Comparison of ENCODE assay signal across 2 fruit fly cellular contexts in the genomic region with DNA sequence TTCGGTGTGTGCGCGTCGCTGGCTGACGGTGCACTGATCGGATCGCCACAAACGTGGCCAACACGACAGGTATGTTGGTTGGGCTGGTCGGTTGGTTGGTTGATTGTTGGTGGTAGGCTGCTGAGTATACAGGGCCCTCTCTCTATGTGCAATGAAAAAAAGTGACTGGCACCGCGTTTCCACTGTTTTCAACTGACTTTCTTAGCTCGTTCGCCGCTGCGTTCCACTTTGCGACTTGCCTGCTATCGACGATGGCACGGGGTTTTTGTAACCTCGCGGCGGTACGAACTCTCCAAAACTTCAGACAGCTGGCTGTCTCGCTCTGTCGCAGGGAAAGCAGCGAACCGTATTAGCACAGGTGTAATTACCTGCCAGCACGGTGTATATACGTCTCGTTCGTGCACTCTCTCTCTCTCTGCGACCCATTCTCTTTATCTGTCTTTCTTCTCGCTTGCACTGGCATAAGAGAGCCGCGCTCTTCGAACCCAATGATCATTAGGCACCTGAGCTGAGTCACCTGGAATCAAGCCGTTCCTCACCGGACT.
TF ChIP-seq lines count a peak whose summit lies in the region.

No protein-coding gene starts in this region.

TF ChIP-seq in whole organism, embryonic, 481 proteins besides CTCF, POLR2A, EP300 and RAD21 (continued from another document and continues in another):
- TF ChIP-seq Side (GFP tag; optimal IDR thresholded peaks at IDR 0.05; lab: Kevin White, UChicago) = peak; percentile 25
- TF ChIP-seq Hr39 (optimal IDR thresholded peaks at IDR 0.05; lab: Kevin White, UChicago) = no peak
- TF ChIP-seq Mrtf (GFP tag; IDR thresholded peaks at IDR 0.05; lab: Robert Waterston, UW) = peak; percentile 38; the same call in 1 of the 3 replicates
- no peak for TF ChIP-seq sens (GFP tag; lab: Kevin White, UChicago)
- no peak for TF ChIP-seq CG2120 (GFP tag; optimal IDR thresholded peaks at IDR 0.05; lab: Kevin White, UChicago)
- no peak for TF ChIP-seq psq (GFP tag; optimal IDR thresholded peaks at IDR 0.05; lab: Kevin White, UChicago)
- no peak for TF ChIP-seq CG4730 (GFP tag; IDR thresholded peaks at IDR 0.05; lab: Robert Waterston, UW)
- TF ChIP-seq unpg (GFP tag; optimal IDR thresholded peaks at IDR 0.05; lab: Kevin White, UChicago) = peak; percentile 30
- no peak; the same call in 1 of the 2 replicates for TF ChIP-seq wdn (GFP tag; IDR thresholded peaks at IDR 0.05; lab: Robert Waterston, UW)
- TF ChIP-seq dm (GFP tag; optimal IDR thresholded peaks at IDR 0.05; lab: Kevin White, UChicago) = peak; percentile 28
- TF ChIP-seq crp (GFP tag; optimal IDR thresholded peaks at IDR 0.05; lab: Kevin White, UChicago) = no peak
- TF ChIP-seq Hr78 (GFP tag; optimal IDR thresholded peaks at IDR 0.05; lab: Kevin White, UChicago) = peak in 1 of 2 experiments; percentile 50
- peak; percentile 10 for TF ChIP-seq CHES-1-like (GFP tag; optimal IDR thresholded peaks at IDR 0.05; lab: Kevin White, UChicago)
- TF ChIP-seq pum (GFP tag; optimal IDR thresholded peaks at IDR 0.05; lab: Kevin White, UChicago) = no peak
- TF ChIP-seq CG12236 (GFP tag; optimal IDR thresholded peaks at IDR 0.05; lab: Kevin White, UChicago) = no peak
- no peak for TF ChIP-seq CG31441 (GFP tag; IDR thresholded peaks at IDR 0.05; lab: Robert Waterston, UW)
- TF ChIP-seq stwl (tag; optimal IDR thresholded peaks at IDR 0.05; lab: Kevin White, UChicago) = no peak
- no peak for TF ChIP-seq cas (GFP tag; IDR thresholded peaks at IDR 0.05; lab: Robert Waterston, UW)
- TF ChIP-seq CG13123 (GFP tag; optimal IDR thresholded peaks at IDR 0.05; lab: Kevin White, UChicago) = no peak
- TF ChIP-seq fru (optimal IDR thresholded peaks at IDR 0.05; lab: Kevin White, UChicago) = no peak
- TF ChIP-seq CG6175 (GFP tag; IDR thresholded peaks at IDR 0.05; lab: Robert Waterston, UW) = 0 out of 3 replicates have a peak, but pooled peaks have one; percentile 56
- no peak for TF ChIP-seq NK7.1 (GFP tag; optimal IDR thresholded peaks at IDR 0.05; lab: Kevin White, UChicago)
- no peak; the same call in 1 of the 2 replicates for TF ChIP-seq bowl (GFP tag; IDR thresholded peaks at IDR 0.05; lab: Robert Waterston, UW)
- TF ChIP-seq HmgD (GFP tag; optimal IDR thresholded peaks at IDR 0.05; lab: Kevin White, UChicago) = peak; percentile 41
- TF ChIP-seq gsb-n (tag; optimal IDR thresholded peaks at IDR 0.05; lab: Kevin White, UChicago) = peak; percentile 21
- no peak for TF ChIP-seq ro (GFP tag; IDR thresholded peaks at IDR 0.05; lab: Robert Waterston, UW)
- no peak for TF ChIP-seq hkb (optimal IDR thresholded peaks at IDR 0.05; lab: Kevin White, UChicago)
- TF ChIP-seq hkb (GFP tag; IDR thresholded peaks at IDR 0.05; lab: Robert Waterston, UW) = peak; percentile 45; the same call in 1 of the 2 replicates
- TF ChIP-seq YL-1 (GFP tag; optimal IDR thresholded peaks at IDR 0.05; lab: Kevin White, UChicago) = no peak
- TF ChIP-seq gt (GFP tag; IDR thresholded peaks at IDR 0.05; lab: Robert Waterston, UW) = no peak
- TF ChIP-seq ttk (GFP tag; IDR thresholded peaks at IDR 0.05; lab: Robert Waterston, UW) = no peak
- TF ChIP-seq ab (GFP tag; optimal IDR thresholded peaks at IDR 0.05; lab: Kevin White, UChicago) = peak; percentile 36
- TF ChIP-seq slbo (GFP tag; IDR thresholded peaks at IDR 0.05; lab: Robert Waterston, UW) = peak; percentile 59
- 0 out of 3 replicates have a peak, but pooled peaks have one; percentile 51 for TF ChIP-seq CG11456 (GFP tag; IDR thresholded peaks at IDR 0.05; lab: Robert Waterston, UW)
- no peak for TF ChIP-seq Aef1 (GFP tag; IDR thresholded peaks at IDR 0.05; lab: Robert Waterston, UW)
- TF ChIP-seq maf-S (GFP tag; optimal IDR thresholded peaks at IDR 0.05; lab: Kevin White, UChicago) = no peak
- TF ChIP-seq CG3847 (GFP tag; IDR thresholded peaks at IDR 0.05; lab: Robert Waterston, UW) = no peak
- TF ChIP-seq CG9437 (GFP tag; optimal IDR thresholded peaks at IDR 0.05; lab: Kevin White, UChicago) = no peak
- TF ChIP-seq CG17568 (GFP tag; optimal IDR thresholded peaks at IDR 0.05; lab: Kevin White, UChicago) = no peak
- no peak for TF ChIP-seq CG7839 (tag; optimal IDR thresholded peaks at IDR 0.05; lab: Kevin White, UChicago)
- TF ChIP-seq CG4282 (GFP tag; optimal IDR thresholded peaks at IDR 0.05; lab: Kevin White, UChicago) = no peak
- no peak for TF ChIP-seq Neu2 (GFP tag; optimal IDR thresholded peaks at IDR 0.05; lab: Kevin White, UChicago; ENCODE audit: borderline replicate concordance)
- peak; percentile 25; the same call in 1 of the 2 replicates for TF ChIP-seq CG1024 (GFP tag; IDR thresholded peaks at IDR 0.05; lab: Robert Waterston, UW)
- no peak for TF ChIP-seq twi (tag; optimal IDR thresholded peaks at IDR 0.05; lab: Kevin White, UChicago)
- TF ChIP-seq gsb (GFP tag; IDR thresholded peaks at IDR 0.05; lab: Robert Waterston, UW) = no peak
- no peak for TF ChIP-seq Elba2 (GFP tag; optimal IDR thresholded peaks at IDR 0.05; lab: Kevin White, UChicago)
- no peak for TF ChIP-seq NfI (GFP tag; optimal IDR thresholded peaks at IDR 0.05; lab: Kevin White, UChicago)
- TF ChIP-seq CG12219 (GFP tag; optimal IDR thresholded peaks at IDR 0.05; lab: Kevin White, UChicago) = no peak
- TF ChIP-seq CG2199 (GFP tag; IDR thresholded peaks at IDR 0.05; lab: Robert Waterston, UW) = peak; percentile 85; the same call in 2 of the 3 replicates
- no peak for TF ChIP-seq Dfd (GFP tag; optimal IDR thresholded peaks at IDR 0.05; lab: Kevin White, UChicago)
- no peak for TF ChIP-seq CG6654 (GFP tag; optimal IDR thresholded peaks at IDR 0.05; lab: Kevin White, UChicago)
- TF ChIP-seq E2f2 (GFP tag; IDR thresholded peaks at IDR 0.05; lab: Robert Waterston, UW) = no peak
- TF ChIP-seq NC2β (GFP tag; optimal IDR thresholded peaks at IDR 0.05; lab: Kevin White, UChicago) = peak; percentile 22
- TF ChIP-seq CG14710 (tag; optimal IDR thresholded peaks at IDR 0.05; lab: Kevin White, UChicago) = no peak
- TF ChIP-seq CG9797 (GFP tag; optimal IDR thresholded peaks at IDR 0.05; lab: Kevin White, UChicago) = no peak
- no peak for TF ChIP-seq Asciz (GFP tag; optimal IDR thresholded peaks at IDR 0.05; lab: Kevin White, UChicago)
- no peak for TF ChIP-seq CG5245 (GFP tag; optimal IDR thresholded peaks at IDR 0.05; lab: Kevin White, UChicago)
- no peak for TF ChIP-seq en (GFP tag; optimal IDR thresholded peaks at IDR 0.05; lab: Kevin White, UChicago)
- TF ChIP-seq Dbx (GFP tag; IDR thresholded peaks at IDR 0.05; lab: Robert Waterston, UW) = peak; percentile 54; the same call in 1 of the 3 replicates
- no peak for TF ChIP-seq CG6813 (GFP tag; optimal IDR thresholded peaks at IDR 0.05; lab: Kevin White, UChicago)
- TF ChIP-seq aop (GFP tag; IDR thresholded peaks at IDR 0.05; lab: Robert Waterston, UW) = no peak
- TF ChIP-seq CG12659 (GFP tag; optimal IDR thresholded peaks at IDR 0.05; lab: Kevin White, UChicago) = peak; percentile 40
- TF ChIP-seq B-H1 (GFP tag; IDR thresholded peaks at IDR 0.05; lab: Robert Waterston, UW) = no peak
- TF ChIP-seq CG10147 (GFP tag; optimal IDR thresholded peaks at IDR 0.05; lab: Kevin White, UChicago) = no peak

TF ChIP-seq in whole organism, prepupa, 60 proteins besides CTCF, POLR2A, EP300 and RAD21 (continued from another document):
- TF ChIP-seq Sox14 (GFP tag; optimal IDR thresholded peaks at IDR 0.05; lab: Kevin White, UChicago) (peak; percentile 29), achi (GFP tag; optimal IDR thresholded peaks at IDR 0.05; lab: Kevin White, UChicago) (no peak), CG7368 (GFP tag; optimal IDR thresholded peaks at IDR 0.05; lab: Kevin White, UChicago) (peak; percentile 24), cyc (GFP tag; optimal IDR thresholded peaks at IDR 0.05; lab: Kevin White, UChicago) (no peak), ss (GFP tag; optimal IDR thresholded peaks at IDR 0.05; lab: Kevin White, UChicago) (peak; percentile 31 to 54), fkh (GFP tag; optimal IDR thresholded peaks at IDR 0.05; lab: Kevin White, UChicago) (peak; percentile 85), CG8119 (GFP tag; IDR thresholded peaks at IDR 0.05; lab: Robert Waterston, UW) (no peak; the same call in 2 of the 3 replicates), Sox15 (GFP tag; optimal IDR thresholded peaks at IDR 0.05; lab: Kevin White, UChicago) (no peak), pdm3 (GFP tag; optimal IDR thresholded peaks at IDR 0.05; lab: Kevin White, UChicago) (no peak), salr (GFP tag; optimal IDR thresholded peaks at IDR 0.05; lab: Kevin White, UChicago) (no peak), Blimp-1 (GFP tag; optimal IDR thresholded peaks at IDR 0.05; lab: Kevin White, UChicago) (peak; percentile 13), Ets96B (tag; optimal IDR thresholded peaks at IDR 0.05; lab: Kevin White, UChicago) (no peak), Ets21C (GFP tag; optimal IDR thresholded peaks at IDR 0.05; lab: Kevin White, UChicago) (no peak), Hr4 (GFP tag; optimal IDR thresholded peaks at IDR 0.05; lab: Kevin White, UChicago) (no peak), CG9139 (GFP tag; optimal IDR thresholded peaks at IDR 0.05; lab: Kevin White, UChicago) (no peak), CG6854 (GFP tag; optimal IDR thresholded peaks at IDR 0.05; lab: Kevin White, UChicago) (peak; percentile 45), CG3032 (tag; optimal IDR thresholded peaks at IDR 0.05; lab: Kevin White, UChicago) (no peak), CG8319 (GFP tag; optimal IDR thresholded peaks at IDR 0.05; lab: Kevin White, UChicago) (no peak), Smox (GFP tag; optimal IDR thresholded peaks at IDR 0.05; lab: Kevin White, UChicago) (no peak), CG10669 (GFP tag; optimal IDR thresholded peaks at IDR 0.05; lab: Kevin White, UChicago) (no peak), topi (GFP tag; optimal IDR thresholded peaks at IDR 0.05; lab: Kevin White, UChicago) (peak; percentile 26), lz (GFP tag; optimal IDR thresholded peaks at IDR 0.05; lab: Kevin White, UChicago) (no peak), net (GFP tag; optimal IDR thresholded peaks at IDR 0.05; lab: Kevin White, UChicago) (no peak), CG6792 (GFP tag; optimal IDR thresholded peaks at IDR 0.05; lab: Kevin White, UChicago) (no peak), CG11902 (GFP tag; optimal IDR thresholded peaks at IDR 0.05; lab: Kevin White, UChicago) (no peak), CG8632 (GFP tag; optimal IDR thresholded peaks at IDR 0.05; lab: Kevin White, UChicago) (no peak), Hr38 (GFP tag; optimal IDR thresholded peaks at IDR 0.05; lab: Kevin White, UChicago) (no peak), CG15336 (GFP tag; IDR thresholded peaks at IDR 0.05; lab: Robert Waterston, UW) (0 out of 2 replicates have a peak, but pooled peaks have one; percentile 35), CG6163 (GFP tag; IDR thresholded peaks at IDR 0.05; lab: Robert Waterston, UW) (0 out of 3 replicates have a peak, but pooled peaks have one; percentile 28), Eip75B (GFP tag; optimal IDR thresholded peaks at IDR 0.05; lab: Kevin White, UChicago) (peak; percentile 37), CG6808 (GFP tag; optimal IDR thresholded peaks at IDR 0.05; lab: Kevin White, UChicago) (peak; percentile 5), CG11762 (GFP tag; optimal IDR thresholded peaks at IDR 0.05; lab: Kevin White, UChicago; ENCODE audit: insufficient read depth) (no peak), esn (GFP tag; optimal IDR thresholded peaks at IDR 0.05; lab: Kevin White, UChicago) (peak; percentile 36), svp (GFP tag; lab: Kevin White, UChicago) (peak; percentile 56), Sox102F (GFP tag; optimal IDR thresholded peaks at IDR 0.05; lab: Kevin White, UChicago) (peak; percentile 29), CG34406 (GFP tag; optimal IDR thresholded peaks at IDR 0.05; lab: Kevin White, UChicago) (no peak), CG10631 (GFP tag; optimal IDR thresholded peaks at IDR 0.05; lab: Kevin White, UChicago) (no peak), Hr39 (GFP tag; optimal IDR thresholded peaks at IDR 0.05; lab: Kevin White, UChicago) (no peak), fd59A (GFP tag; optimal IDR thresholded peaks at IDR 0.05; lab: Kevin White, UChicago) (no peak), fd85E (GFP tag; optimal IDR thresholded peaks at IDR 0.05; lab: Kevin White, UChicago) (no peak), CG11294 (GFP tag; IDR thresholded peaks at IDR 0.05; lab: Robert Waterston, UW) (no peak), Lpt (GFP tag; optimal IDR thresholded peaks at IDR 0.05; lab: Kevin White, UChicago) (peak; percentile 17)
